Worm (Caenorhabditis elegans) whole organism, L1 larva: Measurements from ENCODE around the gene C45G9.15.
A peak's percentile ranks its signal among the peaks of the same experiment; 100 is the strongest.

Experiments used
- C16A3.4 ChIP-seq: fragments of 150-350 bp; optimal IDR thresholded peaks from 2 replicates; lab custom pipeline; 2014; ENCODE audit warnings: missing biosample characterization, missing genetic modification characterization
- F16B12.6 ChIP-seq: fragments of 150-350 bp; optimal IDR thresholded peaks from 2 replicates; lab custom pipeline; 2014; ENCODE audit warnings: missing biosample characterization, missing genetic modification characterization
- alr-1 ChIP-seq: fragments of 200-800 bp; sonication (Bioruptor generic); optimal IDR thresholded peaks from 2 replicates; lab custom pipeline; 2018; ENCODE audit warnings: borderline replicate concordance, mild to moderate bottlenecking, missing genetic modification characterization, missing compliant biosample characterization
- ama-1 ChIP-seq: fragments of 150-350 bp; optimal IDR thresholded peaks from 2 replicates; lab custom pipeline; 2014
- blmp-1 ChIP-seq: fragments of 150-350 bp; optimal IDR thresholded peaks from 2 replicates; lab custom pipeline; 2014; ENCODE audit warnings: missing biosample characterization, missing genetic modification characterization
- ceh-82 ChIP-seq, 3 experiments: fragments of 150-350 bp in 1 of 3; sonication (generic microtip) in 2 of 3; optimal IDR thresholded peaks; 2 replicates each; lab custom pipeline; 2014 to 2017; ENCODE audit warnings: missing biosample characterization in 3 of 3, missing genetic modification characterization in 3 of 3
- dpl-1 ChIP-seq, 3 experiments: fragments of 150-350 bp in 2 of 3; sonication (generic microtip) in 1 of 3; optimal IDR thresholded peaks; 2 replicates each; lab custom pipeline; 2014 to 2017; ENCODE audit warnings: missing biosample characterization in 3 of 3, missing genetic modification characterization in 3 of 3, missing genetic modification reagents in 3 of 3
- dsc-1 ChIP-seq: sonication (generic microtip); optimal IDR thresholded peaks from 2 replicates; lab custom pipeline; 2016; ENCODE audit warnings: mild to moderate bottlenecking, missing genetic modification characterization, missing compliant biosample characterization
- efl-1 ChIP-seq, 4 experiments: fragments of 150-350 bp; optimal IDR thresholded peaks in 3 of 4; peaks in 1 of 4; 1 replicate in 1 of 4; 2 replicates in 3 of 4; lab custom pipeline; 2014; ENCODE audit warnings: missing biosample characterization in 2 of 4, missing genetic modification characterization in 2 of 4, missing genetic modification reagents in 2 of 4
- egl-13 ChIP-seq: sonication (generic microtip); optimal IDR thresholded peaks from 2 replicates; lab custom pipeline; 2016; ENCODE audit warnings: missing genotype, missing genetic modification reagents, missing genetic modification characterization, missing compliant biosample characterization
- elt-3 ChIP-seq, 6 experiments: fragments of 150-350 bp in 1 of 6; sonication (generic microtip); optimal IDR thresholded peaks; 2 replicates each; lab custom pipeline; 2017 to 2018; ENCODE audit warnings: missing biosample characterization in 6 of 6, missing genetic modification characterization in 6 of 6, inconsistent platforms in 1 of 6
- fkh-4 ChIP-seq: sonication (generic microtip); optimal IDR thresholded peaks from 2 replicates; lab custom pipeline; 2016; ENCODE audit warnings: missing compliant biosample characterization, missing genetic modification characterization, borderline replicate concordance
- fkh-8 ChIP-seq: sonication (generic microtip); optimal IDR thresholded peaks from 2 replicates; lab custom pipeline; 2016; ENCODE audit warnings: mild to moderate bottlenecking, missing genetic modification characterization, missing compliant biosample characterization
- fos-1 ChIP-seq: fragments of 150-350 bp; optimal IDR thresholded peaks from 2 replicates; lab custom pipeline; 2014; ENCODE audit warnings: missing biosample characterization, missing genetic modification characterization
- grh-1 ChIP-seq: fragments of 200-800 bp; sonication (Bioruptor generic); IDR thresholded peaks from 2 replicates; pipeline ENCODE4 v1.3.6; 2022; ENCODE audit warnings: missing genetic modification reagents, missing genetic modification characterization, missing compliant biosample characterization
- irx-1 ChIP-seq: sonication (generic microtip); optimal IDR thresholded peaks from 2 replicates; lab custom pipeline; 2016; ENCODE audit warnings: missing genetic modification characterization, missing compliant biosample characterization
- isw-1 ChIP-seq: fragments of 200-800 bp; sonication (Bioruptor generic); IDR thresholded peaks from 2 replicates; pipeline ENCODE4 v1.3.6; 2022; ENCODE audit warnings: missing genetic modification characterization, missing compliant biosample characterization
- jun-1 ChIP-seq: fragments of 150-350 bp; optimal IDR thresholded peaks from 2 replicates; lab custom pipeline; 2014; ENCODE audit warnings: missing biosample characterization, missing genetic modification reagents, missing genetic modification characterization
- lin-13 ChIP-seq: fragments of 150-350 bp; optimal IDR thresholded peaks from 2 replicates; lab custom pipeline; 2014; ENCODE audit warnings: missing biosample characterization, missing genetic modification reagents, missing genetic modification characterization
- lin-14 ChIP-seq: fragments of 200-800 bp; sonication (Bioruptor generic); optimal IDR thresholded peaks from 2 replicates; lab custom pipeline; 2018; ENCODE audit warnings: mild to moderate bottlenecking, missing genetic modification characterization, moderate library complexity, missing compliant biosample characterization
- lin-15B ChIP-seq: fragments of 150-350 bp; sonication (generic microtip); optimal IDR thresholded peaks from 3 replicates; lab custom pipeline; 2014; ENCODE audit warnings: missing biosample characterization, missing genetic modification characterization
- lin-35 ChIP-seq, 2 experiments: fragments of 150-350 bp; optimal IDR thresholded peaks; 2 replicates each; lab custom pipeline; 2014; ENCODE audit warnings: missing biosample characterization in 2 of 2, missing genetic modification characterization in 2 of 2, missing genetic modification reagents in 2 of 2
- lir-3 ChIP-seq: sonication (generic microtip); optimal IDR thresholded peaks from 2 replicates; lab custom pipeline; 2016; ENCODE audit warnings: mild to moderate bottlenecking, missing genetic modification characterization, moderate library complexity, missing compliant biosample characterization; ENCODE audit not compliant: poor library complexity
- lsy-2 ChIP-seq, 2 experiments: fragments of 150-350 bp; optimal IDR thresholded peaks; 2 replicates each; lab custom pipeline; 2014; ENCODE audit warnings: missing biosample characterization in 2 of 2, missing genetic modification characterization in 2 of 2
- mab-9 ChIP-seq: fragments of 200-800 bp; sonication (Bioruptor generic); IDR thresholded peaks from 2 replicates; pipeline ENCODE4 v1.3.6; 2022; ENCODE audit warnings: missing genetic modification reagents, missing genetic modification characterization, missing compliant biosample characterization
- mdl-1 ChIP-seq, 2 experiments: fragments of 150-350 bp; optimal IDR thresholded peaks; 2 replicates each; lab custom pipeline; 2014 to 2017; ENCODE audit warnings: missing biosample characterization in 2 of 2, missing genetic modification characterization in 2 of 2, inconsistent platforms in 1 of 2
- mep-1 ChIP-seq: fragments of 150-350 bp; optimal IDR thresholded peaks from 2 replicates; lab custom pipeline; 2014; ENCODE audit warnings: missing biosample characterization, missing genetic modification characterization
- nhr-19 ChIP-seq: fragments of 200-800 bp; sonication (Bioruptor generic); conservative IDR thresholded peaks from 2 replicates; pipeline ENCODE4 v1.3.6; 2022; ENCODE audit warnings: missing genetic modification characterization, missing compliant biosample characterization
- nhr-20 ChIP-seq: sonication (generic microtip); optimal IDR thresholded peaks from 2 replicates; lab custom pipeline; 2016; ENCODE audit warnings: mild to moderate bottlenecking, missing genetic modification characterization, missing compliant biosample characterization
- nhr-47 ChIP-seq: sonication (generic microtip); optimal IDR thresholded peaks from 2 replicates; lab custom pipeline; 2016; ENCODE audit warnings: mild to moderate bottlenecking, missing genetic modification characterization, moderate library complexity, missing compliant biosample characterization
- nhr-71 ChIP-seq: sonication (generic microtip); optimal IDR thresholded peaks from 2 replicates; lab custom pipeline; 2016; ENCODE audit warnings: mild to moderate bottlenecking, missing genetic modification characterization, moderate library complexity, missing compliant biosample characterization
- nhr-76 ChIP-seq: sonication (generic microtip); optimal IDR thresholded peaks from 2 replicates; lab custom pipeline; 2017; ENCODE audit warnings: missing biosample characterization, missing genetic modification characterization
- nhr-77 ChIP-seq: fragments of 150-350 bp; optimal IDR thresholded peaks from 2 replicates; lab custom pipeline; 2014; ENCODE audit warnings: missing biosample characterization, missing genetic modification characterization
- nhr-90 ChIP-seq: sonication (generic microtip); optimal IDR thresholded peaks from 2 replicates; lab custom pipeline; 2016; ENCODE audit warnings: mild to moderate bottlenecking, missing genetic modification characterization, missing compliant biosample characterization; ENCODE audit not compliant: poor library complexity
- pax-3 ChIP-seq: fragments of 200-800 bp; sonication (Bioruptor generic); optimal IDR thresholded peaks from 2 replicates; lab custom pipeline; 2018; ENCODE audit warnings: mild to moderate bottlenecking, missing genetic modification characterization, moderate library complexity, missing compliant biosample characterization
- pqm-1 ChIP-seq: sonication (generic microtip); optimal IDR thresholded peaks from 3 replicates; lab custom pipeline; 2017; ENCODE audit warnings: missing biosample characterization, missing genetic modification characterization
- rnt-1 ChIP-seq: sonication (generic microtip); optimal IDR thresholded peaks from 2 replicates; lab custom pipeline; 2016; ENCODE audit warnings: mild to moderate bottlenecking, missing genetic modification characterization, moderate library complexity, missing compliant biosample characterization
- skn-1 ChIP-seq: fragments of 150-350 bp; optimal IDR thresholded peaks from 2 replicates; lab custom pipeline; 2014; ENCODE audit warnings: missing biosample characterization, missing genetic modification characterization
- snu-23 ChIP-seq: sonication (generic microtip); optimal IDR thresholded peaks from 2 replicates; lab custom pipeline; 2016; ENCODE audit warnings: missing genetic modification characterization, missing compliant biosample characterization
- sptf-1 ChIP-seq: fragments of 150-350 bp; optimal IDR thresholded peaks from 2 replicates; lab custom pipeline; 2014; ENCODE audit warnings: missing biosample characterization, missing genetic modification characterization
- swsn-7 ChIP-seq: sonication (generic microtip); optimal IDR thresholded peaks from 2 replicates; lab custom pipeline; 2016; ENCODE audit warnings: missing genetic modification characterization, missing compliant biosample characterization
- tbx-2 ChIP-seq: sonication (generic microtip); optimal IDR thresholded peaks from 2 replicates; lab custom pipeline; 2016; ENCODE audit warnings: missing genetic modification characterization, missing compliant biosample characterization
- unc-62 ChIP-seq: fragments of 150-350 bp; optimal IDR thresholded peaks from 2 replicates; lab custom pipeline; 2014; ENCODE audit warnings: missing biosample characterization, missing genetic modification reagents, missing genetic modification characterization
- unc-86 ChIP-seq: sonication (generic microtip); optimal IDR thresholded peaks from 2 replicates; lab custom pipeline; 2016; ENCODE audit warnings: missing genetic modification characterization, missing compliant biosample characterization
- xbp-1 ChIP-seq: sonication (generic microtip); optimal IDR thresholded peaks from 2 replicates; lab custom pipeline; 2016; ENCODE audit warnings: missing genetic modification characterization, missing compliant biosample characterization
- ztf-11 ChIP-seq, 2 experiments: sonication (generic microtip); optimal IDR thresholded peaks; 2 replicates each; lab custom pipeline; 2016 to 2017; ENCODE audit warnings: missing genetic modification characterization in 2 of 2, missing biosample characterization in 1 of 2, missing compliant biosample characterization in 1 of 2

Gene C45G9.15

ce11 chrIII:5024393-5024964 lies 27.4 kb downstream of the C45G9.15 start, which contains the start of gene pcf-11:
Gene pcf-11, plus strand, starts transcription at chrIII:5024914.
- no peak for TF ChIP-seq fkh-4 (tag; lab: Kevin White, UChicago)
- TF ChIP-seq mab-9 (GFP tag; lab: Robert Waterston, UW): no peak
- peak; percentile 40 for TF ChIP-seq fkh-8
- peak; percentile 13 for TF ChIP-seq blmp-1
- peak; percentile 10 for TF ChIP-seq jun-1 (tag; lab: Kevin White, UChicago)
- peak; percentile 15 for TF ChIP-seq fos-1 (tag; lab: Kevin White, UChicago)
- TF ChIP-seq elt-3 (tag; optimal IDR thresholded peaks at IDR 0.05; lab: Kevin White, UChicago): peak in 2 of 6 experiments; percentile 5 to 8
- peak; percentile 43 to 78 for TF ChIP-seq lsy-2 (tag; optimal IDR thresholded peaks at IDR 0.05; lab: Kevin White, UChicago)
- TF ChIP-seq pax-3 (tag; lab: Kevin White, UChicago): no peak
- peak; percentile 69 for TF ChIP-seq nhr-71 (tag; lab: Kevin White, UChicago)
- no peak for TF ChIP-seq pqm-1 (tag; lab: Kevin White, UChicago)
- TF ChIP-seq nhr-90 (tag; lab: Kevin White, UChicago): peak; percentile 36
- TF ChIP-seq egl-13: no peak
- TF ChIP-seq rnt-1: peak; percentile 63
- no peak for TF ChIP-seq lin-15B (tag; lab: Kevin White, UChicago)
- no peak for TF ChIP-seq alr-1 (tag; lab: Kevin White, UChicago)
- TF ChIP-seq unc-62 (GFP tag; lab: Kevin White, UChicago): no peak
- TF ChIP-seq irx-1 (tag; lab: Kevin White, UChicago): peak; percentile 9
- peak; percentile 38 for TF ChIP-seq nhr-20 (tag; lab: Kevin White, UChicago)
- peak; percentile 47 for TF ChIP-seq nhr-47 (tag; lab: Kevin White, UChicago)
- peak; percentile 51 to 63 (median 55) for TF ChIP-seq dpl-1 (GFP tag; optimal IDR thresholded peaks at IDR 0.05; lab: Kevin White, UChicago)
- no peak for TF ChIP-seq sptf-1
- TF ChIP-seq nhr-77 (tag; lab: Kevin White, UChicago): peak; percentile 60
- peak; percentile 34 for TF ChIP-seq C16A3.4
- TF ChIP-seq F16B12.6: peak; percentile 35
- TF ChIP-seq unc-86 (tag; lab: Kevin White, UChicago): peak; percentile 53
- TF ChIP-seq ama-1 (lab: Kevin White, UChicago): peak; percentile 53
- TF ChIP-seq lin-13 (GFP tag; lab: Kevin White, UChicago): peak; percentile 28
- TF ChIP-seq grh-1: no peak
- TF ChIP-seq skn-1 (tag; lab: Kevin White, UChicago): peak; percentile 58
- peak; percentile 33 for TF ChIP-seq mep-1
- TF ChIP-seq snu-23 (GFP tag; lab: Kevin White, UChicago): peak; percentile 78
- no peak for TF ChIP-seq nhr-76 (tag; lab: Kevin White, UChicago)
- peak; percentile 45 for TF ChIP-seq tbx-2 (tag; lab: Kevin White, UChicago)
- peak; percentile 51 for TF ChIP-seq swsn-7
- peak; percentile 69 to 75 for TF ChIP-seq lin-35 (GFP tag; optimal IDR thresholded peaks at IDR 0.05; lab: Kevin White, UChicago)
- TF ChIP-seq efl-1 (optimal IDR thresholded peaks at IDR 0.05; lab: Kevin White, UChicago): peak; percentile 66 to 71
- peak; percentile 54 to 96 for TF ChIP-seq efl-1 (GFP tag; optimal IDR thresholded peaks at IDR 0.05 in 1 of 2; lab: Kevin White, UChicago)
- TF ChIP-seq ceh-82 (tag; optimal IDR thresholded peaks at IDR 0.05; lab: Kevin White, UChicago): peak; percentile 24 to 84 (median 40)
- TF ChIP-seq nhr-19: peak; percentile 41; the same call in 1 of the 2 replicates
- peak; percentile 25 for TF ChIP-seq dsc-1 (tag; lab: Kevin White, UChicago)
- peak; percentile 53 for TF ChIP-seq xbp-1 (tag; lab: Kevin White, UChicago)
- TF ChIP-seq lin-14: peak; percentile 74
- peak; percentile 43 for TF ChIP-seq lir-3 (tag; lab: Kevin White, UChicago)
- TF ChIP-seq mdl-1 (tag; optimal IDR thresholded peaks at IDR 0.05; lab: Kevin White, UChicago): peak in 1 of 2 experiments; percentile 80
- TF ChIP-seq ztf-11 (tag; optimal IDR thresholded peaks at IDR 0.05; lab: Kevin White, UChicago): no peak
- peak; percentile 56 for TF ChIP-seq isw-1 (GFP tag; lab: Robert Waterston, UW)
